Worm (Caenorhabditis elegans) whole organism, L4 larva: ENCODE measurements around the gene C02F5.2.

ENCODE experiments used
- F26F4.8 ChIP-seq: fragments of 200-800 bp; sonication (Bioruptor generic); conservative IDR thresholded peaks from 2 replicates; pipeline ENCODE4 v1.3.6; 2022; ENCODE audit warnings: missing genetic modification characterization, missing compliant biosample characterization
- F44E2.7 ChIP-seq: fragments of 200-800 bp; sonication (Bioruptor generic); IDR thresholded peaks from 2 replicates; pipeline ENCODE4 v2.1.2; 2022; ENCODE audit warnings: missing genetic modification characterization, missing compliant biosample characterization
- T20F7.1 ChIP-seq: fragments of 200-800 bp; sonication (Bioruptor generic); optimal IDR thresholded peaks from 2 replicates; lab custom pipeline; 2018; ENCODE audit warnings: mild to moderate bottlenecking, missing genetic modification characterization, missing compliant biosample characterization
- Y5F2A.4 ChIP-seq: fragments of 200-800 bp; sonication (Bioruptor generic); optimal IDR thresholded peaks from 2 replicates; lab custom pipeline; 2018; ENCODE audit warnings: mild to moderate bottlenecking, missing genetic modification characterization, missing compliant biosample characterization
- aly-2 ChIP-seq: sonication (generic microtip); optimal IDR thresholded peaks from 2 replicates; lab custom pipeline; 2018; ENCODE audit warnings: missing biosample characterization, missing genetic modification characterization
- ceh-62 ChIP-seq: sonication (generic microtip); optimal IDR thresholded peaks from 2 replicates; lab custom pipeline; 2017; ENCODE audit warnings: missing biosample characterization, missing genetic modification characterization
- cey-2 ChIP-seq: sonication (generic microtip); optimal IDR thresholded peaks from 3 replicates; lab custom pipeline; 2017; ENCODE audit warnings: missing genetic modification characterization, mild to moderate bottlenecking, missing compliant biosample characterization, antibody characterized with exemption, borderline replicate concordance; ENCODE audit not compliant: insufficient read depth
- daf-16 ChIP-seq, 3 experiments: sonication (generic microtip); optimal IDR thresholded peaks; 2 replicates each; lab custom pipeline; 2016 to 2017; ENCODE audit warnings: missing genetic modification characterization in 3 of 3, missing genetic modification reagents in 3 of 3, mild to moderate bottlenecking in 2 of 3, missing compliant biosample characterization in 2 of 3, missing biosample characterization in 1 of 3, moderate library complexity in 1 of 3
- dmd-6 ChIP-seq: fragments of 200-800 bp; sonication (Bioruptor generic); IDR thresholded peaks from 2 replicates; pipeline ENCODE4 v1.3.6; 2022; ENCODE audit warnings: missing genetic modification reagents, missing genetic modification characterization, missing compliant biosample characterization
- duxl-1 ChIP-seq: sonication (generic microtip); optimal IDR thresholded peaks from 2 replicates; lab custom pipeline; 2016; ENCODE audit warnings: mild to moderate bottlenecking, missing genetic modification characterization, moderate library complexity, missing compliant biosample characterization; ENCODE audit not compliant: poor library complexity
- dve-1 ChIP-seq: sonication (generic microtip); optimal IDR thresholded peaks from 2 replicates; lab custom pipeline; 2017; ENCODE audit warnings: antibody characterized with exemption, mild to moderate bottlenecking, missing genetic modification characterization, missing compliant biosample characterization; ENCODE audit not compliant: insufficient read depth
- fkh-10 ChIP-seq: fragments of 150-350 bp; optimal IDR thresholded peaks from 2 replicates; lab custom pipeline; 2014; ENCODE audit warnings: missing biosample characterization, missing genetic modification reagents, missing genetic modification characterization
- gei-8 ChIP-seq: fragments of 200-800 bp; sonication (Bioruptor generic); optimal IDR thresholded peaks from 2 replicates; lab custom pipeline; 2018; ENCODE audit warnings: mild to moderate bottlenecking, missing genetic modification characterization, missing compliant biosample characterization
- hif-1 ChIP-seq, 2 experiments: sonication (generic microtip); optimal IDR thresholded peaks; 2 replicates each; lab custom pipeline; 2016 to 2017; ENCODE audit warnings: missing compliant biosample characterization in 2 of 2, missing genetic modification characterization in 2 of 2, missing genetic modification reagents in 2 of 2, missing genotype in 2 of 2, mild to moderate bottlenecking in 1 of 2
- hlh-11 ChIP-seq: fragments of 200-800 bp; sonication (Bioruptor generic); optimal IDR thresholded peaks from 2 replicates; lab custom pipeline; 2018; ENCODE audit warnings: mild to moderate bottlenecking, missing genetic modification characterization, missing compliant biosample characterization
- lim-7 ChIP-seq: fragments of 200-800 bp; sonication (Bioruptor generic); IDR thresholded peaks from 2 replicates; pipeline ENCODE4 v1.3.6; 2022; ENCODE audit warnings: missing genetic modification characterization, missing compliant biosample characterization
- lin-15B ChIP-seq: fragments of 150-350 bp; sonication (generic microtip); optimal IDR thresholded peaks from 3 replicates; lab custom pipeline; 2014; ENCODE audit warnings: missing biosample characterization, missing genetic modification characterization
- lsy-2 ChIP-seq, 2 experiments: fragments of 150-350 bp in 1 of 2; sonication (generic microtip) in 1 of 2; optimal IDR thresholded peaks; 2 replicates each; lab custom pipeline; 2014 to 2017; ENCODE audit warnings: missing biosample characterization in 2 of 2, missing genetic modification characterization in 2 of 2
- mdl-1 ChIP-seq, 2 experiments: fragments of 150-350 bp in 1 of 2; sonication (generic microtip) in 1 of 2; optimal IDR thresholded peaks; 2 replicates each; lab custom pipeline; 2014 to 2017; ENCODE audit warnings: missing biosample characterization in 2 of 2, missing genetic modification characterization in 2 of 2
- mes-2 ChIP-seq: sonication (generic microtip); optimal IDR thresholded peaks from 2 replicates; lab custom pipeline; 2016; ENCODE audit warnings: missing genotype, mild to moderate bottlenecking, missing genetic modification characterization, missing compliant biosample characterization; ENCODE audit not compliant: poor library complexity, severe bottlenecking
- mxl-3 ChIP-seq: fragments of 200-800 bp; sonication (Bioruptor generic); optimal IDR thresholded peaks from 2 replicates; lab custom pipeline; 2018; ENCODE audit warnings: mild to moderate bottlenecking, missing genetic modification characterization, missing compliant biosample characterization
- nhr-10 ChIP-seq: fragments of 150-350 bp; optimal IDR thresholded peaks from 2 replicates; lab custom pipeline; 2014; ENCODE audit warnings: missing biosample characterization, missing genetic modification characterization
- nhr-111 ChIP-seq: fragments of 200-800 bp; sonication (Bioruptor generic); optimal IDR thresholded peaks from 2 replicates; lab custom pipeline; 2018; ENCODE audit warnings: mild to moderate bottlenecking, missing genetic modification characterization, missing compliant biosample characterization
- nhr-28 ChIP-seq: fragments of 150-350 bp; optimal IDR thresholded peaks from 2 replicates; lab custom pipeline; 2014; ENCODE audit warnings: missing biosample characterization, missing genetic modification characterization
- nhr-6 ChIP-seq: fragments of 150-350 bp; optimal IDR thresholded peaks from 2 replicates; lab custom pipeline; 2014; ENCODE audit warnings: missing biosample characterization, missing genetic modification characterization
- nhr-77 ChIP-seq: fragments of 150-350 bp; optimal IDR thresholded peaks from 2 replicates; lab custom pipeline; 2014; ENCODE audit warnings: missing biosample characterization, missing genetic modification characterization
- pha-4 ChIP-seq, 2 experiments: fragments of 150-350 bp in 1 of 2; fragments of 200-800 bp in 1 of 2; sonication (Bioruptor generic) in 1 of 2; IDR thresholded peaks in 1 of 2; optimal IDR thresholded peaks in 1 of 2; 2 replicates each; pipeline versions ENCODE4 v1.3.6 to Lab custom; 2014 to 2022; ENCODE audit warnings: missing genetic modification characterization in 2 of 2, missing genetic modification reagents in 2 of 2, missing biosample characterization in 1 of 2, missing compliant biosample characterization in 1 of 2
- php-3 ChIP-seq: fragments of 200-800 bp; sonication (Bioruptor generic); IDR thresholded peaks from 2 replicates; pipeline ENCODE4 v1.3.6; 2022; ENCODE audit warnings: missing genetic modification reagents, missing genetic modification characterization, missing compliant biosample characterization
- pqm-1 ChIP-seq: sonication (generic microtip); optimal IDR thresholded peaks from 2 replicates; lab custom pipeline; 2017; ENCODE audit warnings: missing biosample characterization, missing genetic modification characterization
- rbr-2 ChIP-seq: sonication (generic microtip); optimal IDR thresholded peaks from 2 replicates; lab custom pipeline; 2016; ENCODE audit warnings: missing genotype, missing genetic modification characterization, missing compliant biosample characterization
- spr-1 ChIP-seq: sonication (generic microtip); optimal IDR thresholded peaks from 2 replicates; lab custom pipeline; 2016; ENCODE audit warnings: mild to moderate bottlenecking, missing genetic modification characterization, missing compliant biosample characterization
- unc-62 ChIP-seq, 3 experiments: fragments of 150-350 bp in 1 of 3; sonication (generic microtip); optimal IDR thresholded peaks in 2 of 3; peaks in 1 of 3; 1 replicate in 1 of 3; 2 replicates in 2 of 3; lab custom pipeline; 2014 to 2017; ENCODE audit warnings: missing biosample characterization in 3 of 3, missing genetic modification characterization in 3 of 3, missing genetic modification reagents in 3 of 3, missing genotype in 1 of 3
- zip-11 ChIP-seq: fragments of 200-800 bp; sonication (Bioruptor generic); IDR thresholded peaks from 2 replicates; pipeline ENCODE4 v1.3.6; 2022; ENCODE audit warnings: missing genetic modification characterization, missing compliant biosample characterization
- zip-2 ChIP-seq: fragments of 150-350 bp; optimal IDR thresholded peaks from 2 replicates; lab custom pipeline; 2014; ENCODE audit warnings: missing biosample characterization, missing genetic modification characterization
- ztf-11 ChIP-seq: fragments of 150-350 bp; optimal IDR thresholded peaks from 2 replicates; lab custom pipeline; 2014; ENCODE audit warnings: missing biosample characterization, missing genetic modification characterization

Gene C02F5.2

ce11 chrIII:8235880-8236279 lies 13.5 kb upstream of the C02F5.2 start, which contains the start of gene C02F5.5:
Gene C02F5.5 (plus strand): TSS chrIII:8236180.
- TF ChIP-seq nhr-77: no peak
- no peak for TF ChIP-seq spr-1 (tag; lab: Kevin White, UChicago)
- TF ChIP-seq nhr-6 (tag; lab: Kevin White, UChicago): no peak
- TF ChIP-seq cey-2 (tag; lab: Kevin White, UChicago): no peak
- no peak for TF ChIP-seq mxl-3 (GFP tag; lab: Kevin White, UChicago)
- no peak for TF ChIP-seq nhr-111 (GFP tag; lab: Kevin White, UChicago)
- no peak for TF ChIP-seq F44E2.7 (GFP tag; lab: Robert Waterston, UW)
- TF ChIP-seq hif-1 (tag; optimal IDR thresholded peaks at IDR 0.05; lab: Kevin White, UChicago): no peak
- TF ChIP-seq fkh-10 (GFP tag; lab: Kevin White, UChicago): no peak
- no peak for TF ChIP-seq nhr-10 (tag; lab: Kevin White, UChicago)
- TF ChIP-seq pha-4 (GFP tag; IDR thresholded peaks at IDR 0.05; lab: Robert Waterston, UW): no peak
- TF ChIP-seq pha-4 (tag; optimal IDR thresholded peaks at IDR 0.05; lab: Kevin White, UChicago): no peak
- TF ChIP-seq mdl-1 (tag; optimal IDR thresholded peaks at IDR 0.05; lab: Kevin White, UChicago): no peak
- TF ChIP-seq ceh-62 (tag; lab: Kevin White, UChicago): no peak
- TF ChIP-seq lim-7 (GFP tag; lab: Robert Waterston, UW): no peak
- TF ChIP-seq F26F4.8 (GFP tag; lab: Robert Waterston, UW): no peak

ce11 chrIII:8237827-8238226 lies 11.6 kb upstream of the C02F5.2 start, which contains the start of gene tsp-2:
Gene tsp-2 (minus strand): TSS chrIII:8237935.
- TF ChIP-seq unc-62 (GFP tag; optimal IDR thresholded peaks at IDR 0.05 in 1 of 2; lab: Kevin White, UChicago) (peak in 1 of 2 experiments; percentile 28), unc-62 (tag; optimal IDR thresholded peaks at IDR 0.05; lab: Kevin White, UChicago) (no peak), php-3 (peak; percentile 95), zip-2 (tag; lab: Kevin White, UChicago) (peak; percentile 6), lim-7 (GFP tag; lab: Robert Waterston, UW) (no peak), lsy-2 (tag; optimal IDR thresholded peaks at IDR 0.05; lab: Kevin White, UChicago) (peak in 1 of 2 experiments; percentile 75), dmd-6 (GFP tag; lab: Robert Waterston, UW) (peak; percentile 84), duxl-1 (tag; lab: Kevin White, UChicago) (no peak), daf-16 (GFP tag; optimal IDR thresholded peaks at IDR 0.05; lab: Kevin White, UChicago) (no peak), daf-16 (tag; optimal IDR thresholded peaks at IDR 0.05; lab: Kevin White, UChicago) (peak; percentile 73), T20F7.1 (peak; percentile 17), mes-2 (no peak), nhr-77 (peak; percentile 73), nhr-28 (tag; lab: Kevin White, UChicago) (peak; percentile 88), hlh-11 (tag; lab: Kevin White, UChicago) (peak; percentile 54), dve-1 (tag; lab: Kevin White, UChicago) (peak; percentile 76), pqm-1 (peak; percentile 39)

ce11 chrIII:8239325-8239724 lies 10.1 kb upstream of the C02F5.2 start, which contains the start of gene tsp-1:
Gene tsp-1 (minus strand): TSS chrIII:8239423.
- TF ChIP-seq ztf-11 (tag; lab: Kevin White, UChicago) (no peak), nhr-28 (tag; lab: Kevin White, UChicago) (peak; percentile 27), aly-2 (tag; lab: Kevin White, UChicago) (no peak), lin-15B (no peak), gei-8 (GFP tag; lab: Kevin White, UChicago) (no peak), daf-16 (GFP tag; optimal IDR thresholded peaks at IDR 0.05; lab: Kevin White, UChicago) (no peak), daf-16 (tag; optimal IDR thresholded peaks at IDR 0.05; lab: Kevin White, UChicago) (peak; percentile 35), mdl-1 (tag; optimal IDR thresholded peaks at IDR 0.05; lab: Kevin White, UChicago) (no peak), pqm-1 (peak; percentile 55), Y5F2A.4 (GFP tag; lab: Kevin White, UChicago) (no peak), spr-1 (tag; lab: Kevin White, UChicago) (no peak), F26F4.8 (GFP tag; lab: Robert Waterston, UW) (no peak), rbr-2 (tag; lab: Kevin White, UChicago) (no peak), zip-11 (no peak)
